Fruit fly (Drosophila melanogaster): ENCODE measurements around the gene vig.

Gene vig

dm6 chr2L:15057225-15058117, 12.6 kb downstream of the vig start, which contains the start of gene ck:
TSS of gene ck (minus strand) at chr2L:15057862.
- no peak for TF ChIP-seq bab2 (GFP tag; optimal IDR thresholded peaks at IDR 0.05)
- TF ChIP-seq pho (GFP tag; optimal IDR thresholded peaks at IDR 0.05), result no peak
- TF ChIP-seq twi (tag; optimal IDR thresholded peaks at IDR 0.05), result no peak
- TF ChIP-seq CoRest (tag; optimal IDR thresholded peaks at IDR 0.05), result peak; percentile 15
- no peak for TF ChIP-seq CG3281 (GFP tag; optimal IDR thresholded peaks at IDR 0.05)
- no peak for TF ChIP-seq CG4360 (GFP tag; IDR thresholded peaks at IDR 0.05)
- TF ChIP-seq Camta (GFP tag; optimal IDR thresholded peaks at IDR 0.05), result no peak
- TF ChIP-seq sd (tag; optimal IDR thresholded peaks at IDR 0.05), result peak; percentile 44
- TF ChIP-seq CG33557 (GFP tag; optimal IDR thresholded peaks at IDR 0.05), result no peak
- TF ChIP-seq ap (GFP tag; IDR thresholded peaks at IDR 0.05), result no peak
- TF ChIP-seq Neu2 (GFP tag; optimal IDR thresholded peaks at IDR 0.05; ENCODE audit: borderline replicate concordance), result no peak
- peak; percentile 78 for TF ChIP-seq hb (GFP tag; IDR thresholded peaks at IDR 0.05; ENCODE audit: partially characterized antibody)
- TF ChIP-seq CG10462 (GFP tag; optimal IDR thresholded peaks at IDR 0.05), result no peak
- no peak for TF ChIP-seq CG4730 (GFP tag; IDR thresholded peaks at IDR 0.05)
- no peak for TF ChIP-seq Dek (tag; optimal IDR thresholded peaks at IDR 0.05)
- no peak for TF ChIP-seq dm (GFP tag; optimal IDR thresholded peaks at IDR 0.05)
- peak; percentile 68 for TF ChIP-seq CG14860 (GFP tag; IDR thresholded peaks at IDR 0.05; ENCODE audit: partially characterized antibody)
- TF ChIP-seq CG12769 (tag; optimal IDR thresholded peaks at IDR 0.05), result peak; percentile 77
- TF ChIP-seq fu2 (GFP tag; optimal IDR thresholded peaks at IDR 0.05), result no peak
- TF ChIP-seq Dip2 (GFP tag; IDR thresholded peaks at IDR 0.05), result no peak
- no peak for TF ChIP-seq Hsf (GFP tag; optimal IDR thresholded peaks at IDR 0.05)
- TF ChIP-seq unpg (GFP tag; optimal IDR thresholded peaks at IDR 0.05), result no peak
- no peak for TF ChIP-seq wdn (GFP tag; IDR thresholded peaks at IDR 0.05)
- no peak for TF ChIP-seq CG6813 (GFP tag; optimal IDR thresholded peaks at IDR 0.05)
- TF ChIP-seq YL-1 (GFP tag; optimal IDR thresholded peaks at IDR 0.05), result no peak
- no peak for TF ChIP-seq CG1024 (GFP tag; IDR thresholded peaks at IDR 0.05)
- TF ChIP-seq CG6654 (GFP tag; optimal IDR thresholded peaks at IDR 0.05), result no peak
- TF ChIP-seq klu (GFP tag; IDR thresholded peaks at IDR 0.05), result no peak
- TF ChIP-seq Optix (GFP tag; IDR thresholded peaks at IDR 0.05), result no peak
- TF ChIP-seq Ssrp (tag; optimal IDR thresholded peaks at IDR 0.05), result no peak
- TF ChIP-seq Atf-2 (GFP tag; optimal IDR thresholded peaks at IDR 0.05), result no peak
- TF ChIP-seq MTF-1 (GFP tag; optimal IDR thresholded peaks at IDR 0.05; ENCODE audit: borderline replicate concordance), result no peak
- TF ChIP-seq Dbx (GFP tag; IDR thresholded peaks at IDR 0.05), result no peak
- no peak for TF ChIP-seq ftz-f1 (GFP tag; optimal IDR thresholded peaks at IDR 0.05)
- no peak for TF ChIP-seq dmrt11E (tag; optimal IDR thresholded peaks at IDR 0.05)
- no peak for TF ChIP-seq tap (tag; optimal IDR thresholded peaks at IDR 0.05)
- TF ChIP-seq B-H1 (GFP tag; IDR thresholded peaks at IDR 0.05), result no peak
- no peak for TF ChIP-seq oc (tag; optimal IDR thresholded peaks at IDR 0.05)
- no peak for TF ChIP-seq Rx (GFP tag; IDR thresholded peaks at IDR 0.05)
- TF ChIP-seq TFAM (GFP tag; optimal IDR thresholded peaks at IDR 0.05), result no peak
- TF ChIP-seq nom (GFP tag; optimal IDR thresholded peaks at IDR 0.05), result no peak
- no peak for TF ChIP-seq Dad (GFP tag; optimal IDR thresholded peaks at IDR 0.05)
- no peak for TF ChIP-seq CG7271 (tag; optimal IDR thresholded peaks at IDR 0.05)
- TF ChIP-seq Drgx (GFP tag; IDR thresholded peaks at IDR 0.05), result no peak
- TF ChIP-seq sens (GFP tag), result no peak
- no peak for TF ChIP-seq odd (GFP tag; optimal IDR thresholded peaks at IDR 0.05)
- peak; percentile 29 to 91 for TF ChIP-seq insv (GFP tag; optimal IDR thresholded peaks at IDR 0.05)
- TF ChIP-seq CG6765 (GFP tag; optimal IDR thresholded peaks at IDR 0.05), result no peak
- no peak for TF ChIP-seq Mrtf (GFP tag; IDR thresholded peaks at IDR 0.05)
- TF ChIP-seq vnd (GFP tag; IDR thresholded peaks at IDR 0.05; ENCODE audit: partially characterized antibody), result peak; percentile 54; the same call in 2 of the 3 replicates

Measured in whole organism, embryonic.